Fruit fly (Drosophila melanogaster) Kc167 (cell line): ENCODE results near the gene CG4404.

Experiments
- Myc ChIP-seq: fragments of >200 bp; optimal IDR thresholded peaks from 2 replicates; lab custom pipeline; 2017; ENCODE audit warnings: missing external identifiers
- Sin3A ChIP-seq: fragments of >200 bp; optimal IDR thresholded peaks from 2 replicates; lab custom pipeline; 2018; ENCODE audit warnings: missing external identifiers
- h ChIP-seq: fragments of >200 bp; optimal IDR thresholded peaks from 3 replicates; lab custom pipeline; 2018; ENCODE audit warnings: missing external identifiers
- insv ChIP-seq: fragments of >200 bp; optimal IDR thresholded peaks from 3 replicates; lab custom pipeline; 2018; ENCODE audit warnings: missing external identifiers
- psq ChIP-seq: fragments of >200 bp; optimal IDR thresholded peaks from 2 replicates; lab custom pipeline; 2017; ENCODE audit warnings: missing external identifiers
- ttk ChIP-seq: sonication (Bioruptor generic); optimal IDR thresholded peaks from 2 replicates; lab custom pipeline; 2017; ENCODE audit warnings: missing external identifiers

The CG4404 gene

DNA sequence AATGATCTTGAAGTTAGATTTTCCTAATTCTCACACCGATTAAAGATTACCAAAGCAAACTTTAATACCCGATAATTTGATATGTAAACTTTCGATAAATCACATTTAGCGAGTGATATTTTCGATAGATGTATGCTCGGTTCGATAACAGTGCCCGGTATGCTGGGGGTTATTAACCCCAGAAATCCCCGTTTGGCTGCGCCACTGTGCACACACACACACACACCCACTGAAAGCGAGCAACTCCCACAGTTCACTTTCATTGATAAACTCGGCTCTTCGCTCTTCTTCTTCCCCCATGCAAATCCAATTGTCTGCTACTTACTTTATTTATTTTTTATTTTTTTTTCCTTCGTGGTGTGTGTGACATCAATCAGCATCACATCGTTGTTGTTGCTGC lies 9.4 kb downstream of the CG4404 start:
- TF ChIP-seq Sin3A (lab: Kevin White, UChicago) (no peak), ttk (lab: Kevin White, UChicago) (no peak), insv (lab: Kevin White, UChicago) (no peak), h (lab: Kevin White, UChicago) (no peak), psq (lab: Kevin White, UChicago) (no peak), Myc (lab: Kevin White, UChicago) (no peak)

DNA sequence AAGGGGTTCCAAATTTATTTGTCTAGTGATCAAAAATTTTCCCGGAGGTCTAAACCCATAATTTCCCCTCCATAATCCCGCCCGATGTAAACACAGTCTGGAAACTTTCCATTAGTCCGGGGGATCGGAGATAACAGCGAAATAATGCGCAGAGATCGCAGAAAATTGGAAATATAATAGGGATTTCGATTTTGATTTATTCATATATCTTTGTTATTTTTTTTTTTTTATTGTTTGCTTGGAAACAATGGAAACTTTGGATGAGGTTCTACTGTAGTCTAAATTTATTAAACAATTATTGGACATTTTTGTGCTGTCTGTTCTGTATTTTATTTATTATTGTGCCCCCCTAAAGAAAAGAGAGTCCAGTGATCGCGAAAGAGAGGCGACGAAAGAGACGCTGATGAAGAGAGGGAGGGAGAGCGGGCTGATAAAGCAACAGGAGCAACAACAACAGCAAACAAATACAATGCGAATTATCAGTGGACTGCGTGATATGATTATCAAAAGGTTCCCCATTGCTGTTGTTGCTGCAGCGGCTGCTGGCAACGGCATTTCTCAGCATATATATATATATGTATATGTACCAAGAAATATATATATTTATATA lies 10.6 kb downstream of the CG4404 start:
- no peak for TF ChIP-seq ttk (lab: Kevin White, UChicago)
- TF ChIP-seq psq (lab: Kevin White, UChicago), result no peak
- no peak for TF ChIP-seq Sin3A (lab: Kevin White, UChicago)
- no peak for TF ChIP-seq insv (lab: Kevin White, UChicago)
- no peak for TF ChIP-seq h (lab: Kevin White, UChicago)
- TF ChIP-seq Myc (lab: Kevin White, UChicago), result no peak

DNA sequence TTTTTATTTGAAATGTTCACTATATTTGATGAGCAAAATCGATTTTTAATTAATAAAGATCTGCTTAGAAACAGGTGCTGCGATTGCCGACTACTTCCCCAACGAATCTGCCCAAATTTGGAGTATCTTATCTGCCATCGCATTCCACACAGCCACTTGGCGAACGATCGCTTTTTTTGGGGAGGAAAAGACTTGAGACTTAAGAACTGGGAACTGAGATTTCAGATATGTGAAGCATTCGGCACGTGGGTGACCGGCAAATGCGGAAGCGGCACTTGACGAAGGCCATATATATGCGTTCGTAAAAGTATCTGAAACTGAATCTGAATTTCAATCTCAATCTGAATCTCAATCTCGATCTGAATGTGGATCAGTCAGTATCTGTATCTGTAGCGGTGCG lies 11.8 kb downstream of the CG4404 start:
- no peak for TF ChIP-seq Myc (lab: Kevin White, UChicago)
- no peak for TF ChIP-seq h (lab: Kevin White, UChicago)
- no peak for TF ChIP-seq insv (lab: Kevin White, UChicago)
- TF ChIP-seq psq (lab: Kevin White, UChicago), result no peak
- no peak for TF ChIP-seq Sin3A (lab: Kevin White, UChicago)
- TF ChIP-seq ttk (lab: Kevin White, UChicago), result no peak

DNA sequence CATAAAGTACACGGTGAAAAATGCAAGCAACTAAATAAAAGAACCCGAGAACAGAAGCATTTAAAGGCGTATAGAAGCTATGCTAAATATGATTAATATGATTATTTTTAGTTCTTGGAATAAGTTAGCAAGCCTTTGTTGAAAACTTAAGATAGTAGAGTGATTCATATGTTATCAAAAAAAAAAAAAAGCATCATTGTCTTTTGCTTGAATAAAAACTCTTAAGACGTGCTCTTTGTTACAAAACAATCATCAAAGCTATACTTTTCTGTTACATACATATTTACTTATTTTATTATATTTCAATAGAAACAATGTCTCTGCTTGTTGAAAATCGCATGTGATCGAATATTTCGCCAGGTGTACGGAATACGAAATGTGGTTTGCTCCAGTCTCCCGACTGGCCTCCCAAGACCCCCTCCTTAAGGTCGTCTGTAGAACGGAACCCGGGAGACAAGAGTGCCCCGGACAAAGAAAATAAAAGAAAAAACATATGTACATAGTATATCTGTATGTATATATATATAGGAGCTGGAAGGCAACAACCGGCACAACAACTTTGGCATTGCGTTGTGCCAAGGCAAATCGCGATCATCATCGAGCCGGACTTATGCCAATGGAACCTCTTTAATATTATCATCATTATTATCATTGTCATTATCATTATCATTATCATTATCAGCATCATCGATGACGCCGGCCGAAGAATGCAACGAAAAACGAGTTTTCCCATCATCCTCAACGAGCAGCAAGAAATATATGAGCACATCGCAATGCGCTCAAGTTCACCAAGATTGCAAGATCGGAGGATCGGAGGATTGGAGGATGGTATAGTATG lies 14.3 kb downstream of the CG4404 start:
- TF ChIP-seq Myc (lab: Kevin White, UChicago), result no peak
- TF ChIP-seq psq (lab: Kevin White, UChicago), result no peak
- TF ChIP-seq h (lab: Kevin White, UChicago), result no peak
- no peak for TF ChIP-seq ttk (lab: Kevin White, UChicago)
- TF ChIP-seq insv (lab: Kevin White, UChicago), result no peak
- no peak for TF ChIP-seq Sin3A (lab: Kevin White, UChicago)

DNA sequence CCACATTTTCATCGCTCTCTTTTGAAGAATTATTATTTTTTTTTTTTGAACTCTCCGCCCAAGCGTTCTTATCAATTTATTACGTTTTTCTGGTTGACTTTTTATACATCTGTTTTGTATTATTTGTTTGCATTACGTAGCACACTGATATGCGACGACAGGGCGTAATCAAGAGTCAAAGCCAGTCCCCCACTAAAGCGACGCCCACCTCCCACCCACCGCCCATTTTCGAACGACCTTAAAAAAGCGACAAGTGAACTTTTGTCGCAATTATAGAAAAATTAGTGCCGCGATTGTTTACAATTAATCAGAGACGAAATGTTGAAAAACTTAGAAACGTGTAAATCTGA lies 15.0 kb downstream of the CG4404 start:
- no peak for TF ChIP-seq insv (lab: Kevin White, UChicago)
- TF ChIP-seq Myc (lab: Kevin White, UChicago), result no peak
- no peak for TF ChIP-seq ttk (lab: Kevin White, UChicago)
- TF ChIP-seq h (lab: Kevin White, UChicago), result no peak
- TF ChIP-seq Sin3A (lab: Kevin White, UChicago), result no peak
- TF ChIP-seq psq (lab: Kevin White, UChicago), result no peak

DNA sequence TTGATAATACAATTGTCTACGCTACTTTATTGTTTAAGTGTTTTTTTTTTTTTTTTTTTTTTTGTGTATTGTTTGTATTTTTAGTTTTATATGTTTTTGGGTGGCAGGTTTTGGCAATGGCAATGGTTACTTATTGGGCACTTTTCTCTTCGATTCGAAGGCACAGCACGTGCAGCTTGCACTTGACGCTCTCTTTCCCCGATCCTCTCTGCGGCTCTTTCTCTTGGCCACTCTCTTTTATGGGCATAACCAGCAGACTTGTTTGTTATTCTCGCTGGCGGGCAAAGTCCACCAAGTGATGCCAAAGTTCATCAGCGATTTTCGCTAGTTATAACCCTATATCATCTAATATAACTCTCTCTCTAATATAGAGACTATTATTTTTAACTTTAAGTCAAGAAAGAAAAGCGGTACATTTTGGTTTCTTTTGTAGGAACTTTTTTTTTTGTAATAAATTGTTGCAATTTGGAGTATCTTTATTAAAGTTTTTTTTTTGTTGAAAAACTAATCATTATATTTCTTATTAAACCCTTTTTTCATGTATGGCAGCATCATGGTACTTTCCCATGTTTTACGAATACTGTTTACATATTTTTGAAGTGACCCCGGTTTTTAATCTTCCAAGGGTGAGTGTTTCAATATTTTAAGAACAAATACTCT lies 15.5 kb downstream of the CG4404 start:
- TF ChIP-seq ttk (lab: Kevin White, UChicago) (no peak), Myc (lab: Kevin White, UChicago) (no peak), insv (lab: Kevin White, UChicago) (no peak), psq (lab: Kevin White, UChicago) (no peak), Sin3A (lab: Kevin White, UChicago) (no peak), h (lab: Kevin White, UChicago) (no peak)

DNA sequence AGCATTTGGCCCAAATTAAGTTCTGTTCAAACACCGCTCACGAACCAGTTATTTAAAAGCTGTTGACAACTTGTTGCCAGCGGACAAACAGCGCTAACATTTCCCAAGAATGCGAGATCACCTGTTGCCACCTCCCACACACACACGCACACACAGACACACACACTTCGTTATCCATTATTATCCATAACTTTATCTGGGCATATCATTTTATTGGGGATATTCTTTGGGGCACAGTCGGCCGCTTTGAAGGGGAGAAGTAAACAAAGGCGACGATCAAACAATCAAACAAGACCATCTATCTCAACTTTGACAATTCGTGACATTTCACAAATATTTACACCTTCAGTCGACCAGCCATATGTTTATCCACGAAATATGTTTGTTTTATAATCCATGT lies 16.7 kb downstream of the CG4404 start:
- TF ChIP-seq psq (lab: Kevin White, UChicago) (no peak), Sin3A (lab: Kevin White, UChicago) (no peak), insv (lab: Kevin White, UChicago) (no peak), ttk (lab: Kevin White, UChicago) (no peak), h (lab: Kevin White, UChicago) (no peak)

DNA sequence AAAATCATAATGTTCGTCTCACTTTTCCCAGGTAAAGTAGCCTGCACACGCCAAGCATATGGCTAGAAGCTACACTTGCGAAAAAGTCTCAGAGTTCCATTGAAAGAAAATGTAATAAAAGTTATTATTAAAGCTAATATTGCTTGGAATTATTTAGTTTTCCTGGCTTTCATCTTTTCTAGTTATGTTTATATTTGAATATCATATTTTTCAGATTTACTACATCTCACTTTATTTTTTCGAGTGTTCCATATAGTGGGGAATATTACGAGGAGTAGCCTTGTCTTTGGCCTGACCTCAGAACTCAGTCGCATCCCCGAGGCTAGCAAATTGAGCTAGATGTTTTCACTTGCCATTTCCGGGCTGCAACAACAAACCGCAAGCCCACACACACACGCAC lies 18.3 kb downstream of the CG4404 start:
- TF ChIP-seq insv (lab: Kevin White, UChicago), result no peak
- no peak for TF ChIP-seq h (lab: Kevin White, UChicago)
- no peak for TF ChIP-seq Sin3A (lab: Kevin White, UChicago)
- TF ChIP-seq ttk (lab: Kevin White, UChicago), result no peak
- TF ChIP-seq psq (lab: Kevin White, UChicago), result no peak
- no peak for TF ChIP-seq Myc (lab: Kevin White, UChicago)

DNA sequence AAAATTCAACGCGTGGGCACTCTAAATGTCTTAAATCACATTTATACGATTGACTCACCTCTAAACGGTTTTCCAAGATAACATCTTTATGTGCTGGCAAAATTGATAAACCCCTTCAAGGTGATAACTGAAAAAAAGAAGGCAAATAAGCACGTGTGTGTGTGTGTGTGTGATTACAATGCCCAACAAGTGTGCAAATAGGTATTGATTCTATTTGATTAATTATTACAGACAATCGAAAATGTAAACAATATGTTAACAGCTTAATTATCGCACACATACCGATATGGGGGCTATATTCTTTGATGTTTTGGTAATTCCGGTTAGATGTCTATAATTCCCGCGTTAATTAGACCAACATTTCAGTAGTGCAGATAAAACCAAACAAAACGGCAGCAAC lies 19.3 kb downstream of the CG4404 start:
- TF ChIP-seq Myc (lab: Kevin White, UChicago), result no peak
- no peak for TF ChIP-seq insv (lab: Kevin White, UChicago)
- TF ChIP-seq Sin3A (lab: Kevin White, UChicago), result no peak
- no peak for TF ChIP-seq psq (lab: Kevin White, UChicago)
- TF ChIP-seq h (lab: Kevin White, UChicago), result no peak

DNA sequence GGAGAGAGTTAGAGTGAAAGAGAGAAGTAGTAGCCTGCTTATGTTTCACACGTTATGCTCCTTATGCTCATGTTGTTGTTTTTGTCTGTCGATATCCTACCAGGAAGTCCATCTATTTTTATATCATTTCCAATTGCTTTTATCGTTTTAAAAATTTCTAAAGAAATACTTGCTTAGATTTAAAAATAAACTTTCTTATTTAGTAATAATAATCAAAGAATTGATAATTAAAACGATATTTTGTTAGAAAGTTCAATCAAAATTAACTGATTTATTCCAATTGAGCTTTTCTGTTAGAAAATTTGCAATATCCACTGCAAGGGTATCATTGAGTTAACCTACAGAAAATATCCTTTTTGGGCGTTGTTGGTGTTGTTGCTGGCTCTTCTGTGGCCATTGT lies 36.0 kb downstream of the CG4404 start:
- TF ChIP-seq Myc (lab: Kevin White, UChicago), result no peak
- TF ChIP-seq h (lab: Kevin White, UChicago), result no peak
- no peak for TF ChIP-seq Sin3A (lab: Kevin White, UChicago)
- TF ChIP-seq psq (lab: Kevin White, UChicago), result no peak
- no peak for TF ChIP-seq ttk (lab: Kevin White, UChicago)
- TF ChIP-seq insv (lab: Kevin White, UChicago), result no peak

DNA sequence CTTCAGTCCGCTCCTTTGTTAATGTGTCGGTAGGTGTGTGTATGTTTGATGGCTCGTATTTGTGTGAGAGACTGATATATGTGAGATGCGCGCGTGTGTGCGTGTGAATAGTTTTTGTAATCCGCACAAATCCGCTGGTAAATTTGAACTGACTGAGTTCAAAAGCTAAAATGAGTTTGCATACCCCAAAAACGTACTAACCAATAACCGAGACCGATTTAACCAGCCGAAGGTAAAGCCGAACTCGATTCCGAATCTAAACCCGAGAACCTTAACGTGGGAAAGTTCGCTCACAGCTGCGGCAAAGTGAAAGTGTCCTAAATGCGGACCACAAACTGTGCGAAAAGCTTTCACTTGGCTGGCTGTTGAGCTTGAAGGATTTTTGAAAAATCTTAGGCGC lies 37.2 kb downstream of the CG4404 start:
- no peak for TF ChIP-seq ttk (lab: Kevin White, UChicago)
- TF ChIP-seq insv (lab: Kevin White, UChicago), result no peak
- TF ChIP-seq Sin3A (lab: Kevin White, UChicago), result no peak
- no peak for TF ChIP-seq psq (lab: Kevin White, UChicago)
- no peak for TF ChIP-seq Myc (lab: Kevin White, UChicago)
- TF ChIP-seq h (lab: Kevin White, UChicago), result no peak
